Fruit fly (Drosophila melanogaster) whole organism, embryonic: Measurements from ENCODE around the gene DAAM.

Experiments used
- Aef1 ChIP-seq: fragments of 200-800 bp; sonication (Bioruptor generic); IDR thresholded peaks from 3 replicates; pipeline ENCODE4 v1.3.6; 2022; ENCODE audit warnings: missing biosample characterization, missing genetic modification characterization
- Atf3 ChIP-seq: fragments of 200-800 bp; sonication (Bioruptor generic); optimal IDR thresholded peaks from 3 replicates; lab custom pipeline; 2016; ENCODE audit warnings: missing biosample characterization, missing genetic modification characterization
- CG10209 ChIP-seq: fragments of 200-800 bp; sonication (Bioruptor generic); optimal IDR thresholded peaks from 3 replicates; lab custom pipeline; 2017; ENCODE audit warnings: missing biosample characterization, mild to moderate bottlenecking, missing genetic modification characterization, missing genetic modification reagents
- CG10267 ChIP-seq: fragments of 200-800 bp; sonication (Bioruptor generic); optimal IDR thresholded peaks from 2 replicates; lab custom pipeline; 2018; ENCODE audit warnings: missing biosample characterization, mild to moderate bottlenecking, missing genetic modification characterization, moderate library complexity
- CG10462 ChIP-seq: fragments of 200-800 bp; sonication (Bioruptor generic); optimal IDR thresholded peaks from 2 replicates; lab custom pipeline; 2016; ENCODE audit warnings: missing biosample characterization, missing genetic modification characterization
- CG11085 ChIP-seq: fragments of 200-800 bp; sonication (Bioruptor generic); IDR thresholded peaks from 2 replicates; pipeline ENCODE4 v1.3.6; 2022; ENCODE audit warnings: missing biosample characterization, missing genetic modification characterization
- CG11504 ChIP-seq: fragments of 200-800 bp; sonication (Bioruptor generic); optimal IDR thresholded peaks from 3 replicates; lab custom pipeline; 2019; ENCODE audit warnings: missing biosample characterization, mild to moderate bottlenecking, missing genetic modification characterization, moderate library complexity
- CG11696 ChIP-seq: fragments of 200-800 bp; sonication (Bioruptor generic); IDR thresholded peaks from 2 replicates; pipeline ENCODE4 v1.3.6; 2022; ENCODE audit warnings: missing biosample characterization, missing genetic modification characterization
- CG15011 ChIP-seq: fragments of 200-800 bp; sonication (Bioruptor generic); optimal IDR thresholded peaks from 3 replicates; lab custom pipeline; 2018; ENCODE audit warnings: missing biosample characterization, mild to moderate bottlenecking, missing genetic modification characterization
- CG17361 ChIP-seq: fragments of 200-800 bp; sonication (Bioruptor generic); IDR thresholded peaks from 3 replicates; pipeline ENCODE4 v1.3.6; 2022; ENCODE audit warnings: missing biosample characterization, missing genetic modification characterization
- CG18011 ChIP-seq: fragments of 200-800 bp; sonication (Bioruptor generic); optimal IDR thresholded peaks from 2 replicates; lab custom pipeline; 2017; ENCODE audit warnings: missing biosample characterization, missing genetic modification characterization, mild to moderate bottlenecking, moderate library complexity, missing genotype
- CG30431 ChIP-seq: fragments of 200-800 bp; sonication (Bioruptor generic); optimal IDR thresholded peaks from 2 replicates; lab custom pipeline; 2017; ENCODE audit warnings: missing biosample characterization, missing genetic modification characterization
- CG31365 ChIP-seq: fragments of 200-800 bp; sonication (Bioruptor generic); optimal IDR thresholded peaks from 2 replicates; lab custom pipeline; 2018; ENCODE audit warnings: missing biosample characterization, mild to moderate bottlenecking, missing genetic modification characterization
- CG34224 ChIP-seq: fragments of 200-800 bp; sonication (Bioruptor generic); IDR thresholded peaks from 3 replicates; pipeline ENCODE4 v1.3.6; 2022; ENCODE audit warnings: missing biosample characterization, missing genetic modification characterization; ENCODE audit not compliant: partially characterized antibody
- CG42726 ChIP-seq: fragments of 200-800 bp; sonication (Bioruptor generic); IDR thresholded peaks from 2 replicates; pipeline ENCODE4 v1.3.6; 2022; ENCODE audit warnings: missing biosample characterization, missing genetic modification characterization; ENCODE audit not compliant: partially characterized antibody
- CG6791 ChIP-seq: fragments of 200-800 bp; sonication (Bioruptor generic); IDR thresholded peaks from 3 replicates; pipeline ENCODE4 v1.3.6; 2022; ENCODE audit warnings: missing biosample characterization, missing genetic modification characterization; ENCODE audit not compliant: partially characterized antibody
- CG7839 ChIP-seq: fragments of 200-800 bp; sonication (Bioruptor generic); optimal IDR thresholded peaks from 3 replicates; lab custom pipeline; 2018; ENCODE audit warnings: missing biosample characterization, mild to moderate bottlenecking, missing genetic modification characterization, moderate library complexity
- CG7928 ChIP-seq: fragments of 200-800 bp; sonication (Bioruptor generic); optimal IDR thresholded peaks from 2 replicates; lab custom pipeline; 2017; ENCODE audit warnings: missing biosample characterization, mild to moderate bottlenecking, missing genetic modification characterization
- CG9727 ChIP-seq: fragments of 200-800 bp; sonication (Bioruptor generic); optimal IDR thresholded peaks from 3 replicates; lab custom pipeline; 2017; ENCODE audit warnings: missing biosample characterization, mild to moderate bottlenecking, missing genetic modification characterization
- Dip2 ChIP-seq: fragments of 200-800 bp; sonication (Bioruptor generic); IDR thresholded peaks from 2 replicates; pipeline ENCODE4 v1.3.6; 2022; ENCODE audit warnings: missing biosample characterization, missing genetic modification characterization
- Dll ChIP-seq: fragments of 200-800 bp; sonication (Bioruptor generic); IDR thresholded peaks from 4 replicates; pipeline ENCODE4 v1.3.6; 2022; ENCODE audit warnings: missing biosample characterization, missing genetic modification characterization; ENCODE audit not compliant: partially characterized antibody
- Eip74EF ChIP-seq, 2 experiments: fragments of 200-800 bp in 1 of 2; fragments of >200 bp in 1 of 2; sonication (Bioruptor generic) in 1 of 2; optimal IDR thresholded peaks; 2 replicates each; lab custom pipeline; 2017 to 2019; ENCODE audit warnings: missing biosample characterization in 2 of 2, missing genetic modification characterization in 2 of 2, mild to moderate bottlenecking in 1 of 2, moderate library complexity in 1 of 2
- Lpt ChIP-seq: fragments of >200 bp; optimal IDR thresholded peaks from 2 replicates; lab custom pipeline; 2018; ENCODE audit warnings: missing biosample characterization, missing genetic modification characterization
- MESR4 ChIP-seq: fragments of 200-800 bp; sonication (Bioruptor generic); optimal IDR thresholded peaks from 2 replicates; lab custom pipeline; 2018; ENCODE audit warnings: missing biosample characterization, mild to moderate bottlenecking, missing genetic modification characterization, moderate library complexity
- Mad ChIP-seq: fragments of 200-800 bp; sonication (Bioruptor generic); optimal IDR thresholded peaks from 2 replicates; lab custom pipeline; 2016; ENCODE audit warnings: missing biosample characterization, missing genetic modification characterization
- NFAT ChIP-seq: fragments of 200-800 bp; sonication (Bioruptor generic); IDR thresholded peaks from 2 replicates; pipeline ENCODE4 v1.3.6; 2022; ENCODE audit warnings: missing biosample characterization, missing genetic modification characterization
- Nf-YC ChIP-seq: fragments of 200-800 bp; optimal IDR thresholded peaks from 3 replicates; lab custom pipeline; 2019; ENCODE audit warnings: missing biosample characterization, mild to moderate bottlenecking, missing genetic modification characterization, moderate library complexity
- Scr ChIP-seq: fragments of 200-800 bp; sonication (Bioruptor generic); IDR thresholded peaks from 2 replicates; pipeline ENCODE4 v1.3.6; 2022; ENCODE audit warnings: missing biosample characterization, missing genetic modification characterization; ENCODE audit not compliant: partially characterized antibody
- Sry-δ ChIP-seq: fragments of 200-800 bp; sonication (Bioruptor generic); optimal IDR thresholded peaks from 2 replicates; lab custom pipeline; 2016; ENCODE audit warnings: missing biosample characterization, missing genetic modification characterization
- Trl ChIP-seq, 3 experiments: fragments of >200 bp in 2 of 3; fragments of 200-800 bp in 1 of 3; sonication (Bioruptor generic) in 1 of 3; optimal IDR thresholded peaks; 2 replicates in 1 of 3; 3 replicates in 2 of 3; lab custom pipeline; 2016 to 2017; ENCODE audit warnings: missing biosample characterization in 1 of 3, missing genetic modification characterization in 1 of 3
- Xrp1 ChIP-seq: fragments of 200-800 bp; sonication (Bioruptor generic); IDR thresholded peaks from 2 replicates; pipeline ENCODE4 v1.3.6; 2022; ENCODE audit warnings: missing biosample characterization, missing genetic modification characterization
- az2 ChIP-seq: fragments of 200-800 bp; sonication (Bioruptor generic); optimal IDR thresholded peaks from 3 replicates; lab custom pipeline; 2016; ENCODE audit warnings: missing biosample characterization, missing genetic modification characterization
- bbx ChIP-seq: fragments of 200-800 bp; sonication (Bioruptor generic); IDR thresholded peaks from 2 replicates; pipeline ENCODE4 v1.3.6; 2022; ENCODE audit warnings: missing biosample characterization, missing genetic modification characterization; ENCODE audit not compliant: partially characterized antibody
- cwo ChIP-seq: fragments of 200-800 bp; sonication (Bioruptor generic); optimal IDR thresholded peaks from 3 replicates; lab custom pipeline; 2017; ENCODE audit warnings: missing biosample characterization, missing genetic modification characterization, mild to moderate bottlenecking, moderate library complexity, missing genetic modification reagents
- dpn ChIP-seq, 2 experiments: fragments of 200-800 bp; sonication (Bioruptor generic); optimal IDR thresholded peaks; 3 replicates each; lab custom pipeline; 2016; ENCODE audit warnings: missing biosample characterization in 2 of 2, missing genetic modification characterization in 2 of 2
- eyg ChIP-seq: fragments of 200-800 bp; sonication (Bioruptor generic); optimal IDR thresholded peaks from 3 replicates; lab custom pipeline; 2016; ENCODE audit warnings: missing biosample characterization, missing genetic modification characterization
- fd96Cb ChIP-seq: fragments of 200-800 bp; sonication (Bioruptor generic); optimal IDR thresholded peaks from 2 replicates; lab custom pipeline; 2018; ENCODE audit warnings: missing biosample characterization, mild to moderate bottlenecking, missing genetic modification characterization, moderate library complexity
- grau ChIP-seq: fragments of 200-800 bp; optimal IDR thresholded peaks from 3 replicates; lab custom pipeline; 2019; ENCODE audit warnings: missing biosample characterization, mild to moderate bottlenecking, missing genetic modification characterization, moderate library complexity
- ind ChIP-seq: fragments of 200-800 bp; sonication (Bioruptor generic); optimal IDR thresholded peaks from 3 replicates; lab custom pipeline; 2016; ENCODE audit warnings: missing biosample characterization, missing genetic modification characterization
- kni ChIP-seq: fragments of 200-800 bp; sonication (Bioruptor generic); optimal IDR thresholded peaks from 3 replicates; lab custom pipeline; 2017; ENCODE audit warnings: mild to moderate bottlenecking, missing biosample characterization, missing genetic modification reagents, missing genetic modification characterization
- lola ChIP-seq, 3 experiments: fragments of >200 bp in 2 of 3; fragments of 200-800 bp in 1 of 3; sonication (Bioruptor generic) in 1 of 3; optimal IDR thresholded peaks; 2 replicates each; lab custom pipeline; 2017 to 2019; ENCODE audit warnings: missing biosample characterization in 3 of 3, missing genetic modification characterization in 3 of 3, mild to moderate bottlenecking in 1 of 3, moderate library complexity in 1 of 3
- maf-S ChIP-seq: fragments of 200-800 bp; sonication (Bioruptor generic); optimal IDR thresholded peaks from 2 replicates; lab custom pipeline; 2016; ENCODE audit warnings: missing biosample characterization, missing genetic modification characterization
- pho ChIP-seq: fragments of 200-800 bp; sonication (Bioruptor generic); optimal IDR thresholded peaks from 2 replicates; lab custom pipeline; 2016; ENCODE audit warnings: missing biosample characterization, missing genetic modification characterization
- psq ChIP-seq: fragments of 200-800 bp; sonication (Bioruptor generic); optimal IDR thresholded peaks from 2 replicates; lab custom pipeline; 2017; ENCODE audit warnings: missing biosample characterization, missing genetic modification characterization
- repo ChIP-seq: fragments of 200-800 bp; sonication (Bioruptor generic); optimal IDR thresholded peaks from 2 replicates; lab custom pipeline; 2016; ENCODE audit warnings: missing biosample characterization, missing genetic modification characterization
- stwl ChIP-seq: fragments of 200-800 bp; sonication (Bioruptor generic); optimal IDR thresholded peaks from 3 replicates; lab custom pipeline; 2018; ENCODE audit warnings: missing biosample characterization, mild to moderate bottlenecking, missing genetic modification characterization, moderate library complexity
- tgo ChIP-seq: fragments of 200-800 bp; sonication (Bioruptor generic); IDR thresholded peaks from 3 replicates; pipeline ENCODE4 v1.3.6; 2022; ENCODE audit warnings: missing biosample characterization, missing genetic modification characterization
- ttk ChIP-seq: fragments of 200-800 bp; sonication (Bioruptor generic); IDR thresholded peaks from 2 replicates; pipeline ENCODE4 v2.1.2; 2022; ENCODE audit warnings: missing biosample characterization, missing genetic modification characterization

The DAAM gene

dm6 chrX:1353322-1354212, 31.4 kb upstream of the DAAM start, which contains the start of the genes CG12773 and CG11417 (continued):
- TF ChIP-seq stwl (tag; lab: Kevin White, UChicago) (peak; percentile 46), CG18011 (GFP tag; lab: Kevin White, UChicago) (no peak), CG30431 (no peak), CG11504 (no peak), repo (GFP tag; lab: Kevin White, UChicago) (no peak), lola (GFP tag; optimal IDR thresholded peaks at IDR 0.05; lab: Kevin White, UChicago) (no peak), CG17361 (GFP tag; lab: Robert Waterston, UW) (no peak), psq (GFP tag; lab: Kevin White, UChicago) (no peak), az2 (GFP tag; lab: Kevin White, UChicago) (no peak), tgo (no peak), bbx (GFP tag; lab: Robert Waterston, UW) (peak; percentile 90), ttk (GFP tag; lab: Robert Waterston, UW) (no peak), CG31365 (no peak), grau (tag; lab: Kevin White, UChicago) (no peak), MESR4 (GFP tag; lab: Kevin White, UChicago) (peak; percentile 51), fd96Cb (tag; lab: Kevin White, UChicago) (no peak), CG10267 (tag; lab: Kevin White, UChicago) (no peak), maf-S (no peak), Trl (optimal IDR thresholded peaks at IDR 0.05; lab: Kevin White, UChicago) (no peak), Trl (GFP tag; optimal IDR thresholded peaks at IDR 0.05; lab: Kevin White, UChicago) (no peak), CG42726 (GFP tag; lab: Robert Waterston, UW) (peak; percentile 58; the same call in 1 of the 2 replicates), Dip2 (GFP tag; lab: Robert Waterston, UW) (no peak), Nf-YC (no peak), Atf3 (GFP tag; lab: Kevin White, UChicago) (no peak), Eip74EF (GFP tag; optimal IDR thresholded peaks at IDR 0.05; lab: Kevin White, UChicago) (no peak), CG6791 (GFP tag; lab: Robert Waterston, UW) (peak; percentile 93), CG11085 (no peak), Sry-δ (GFP tag; lab: Kevin White, UChicago) (peak; percentile 59), CG10209 (GFP tag; lab: Kevin White, UChicago) (no peak), Scr (GFP tag; lab: Robert Waterston, UW) (peak; percentile 76), Xrp1 (GFP tag; lab: Robert Waterston, UW) (no peak), ind (GFP tag; lab: Kevin White, UChicago) (no peak), CG34224 (GFP tag; lab: Robert Waterston, UW) (peak; percentile 90), Dll (GFP tag; lab: Robert Waterston, UW) (peak; percentile 77), CG10462 (GFP tag; lab: Kevin White, UChicago) (no peak), CG11696 (GFP tag; lab: Robert Waterston, UW) (no peak), eyg (no peak), NFAT (GFP tag; lab: Robert Waterston, UW) (no peak), Mad (GFP tag; lab: Kevin White, UChicago) (no peak), CG15011 (GFP tag; lab: Kevin White, UChicago) (no peak), dpn (GFP tag; optimal IDR thresholded peaks at IDR 0.05; lab: Kevin White, UChicago) (no peak), cwo (peak; percentile 92), CG7839 (tag; lab: Kevin White, UChicago) (no peak), pho (no peak), Lpt (GFP tag; lab: Kevin White, UChicago) (no peak), CG7928 (GFP tag; lab: Kevin White, UChicago) (no peak), kni (GFP tag; lab: Kevin White, UChicago) (no peak), CG9727 (GFP tag; lab: Kevin White, UChicago) (no peak), Aef1 (no peak)
